Worm (Caenorhabditis elegans): ENCODE data around the gene fbxa-78.

- TF ChIP-seq dao-5 (tag; optimal IDR thresholded peaks at IDR 0.05) (no peak), W03F9.2 (tag; optimal IDR thresholded peaks at IDR 0.05) (no peak)
Measured at ce11 chrIII:1307333-1307732, 49.1 kb upstream of the fbxa-78 start.

Data from whole organism, L4/young adult.